Fruit fly (Drosophila melanogaster): ENCODE results near the gene CG17734.

Gene CG17734

dm6 chr3R:11240891-11241290 lies 2.9 kb downstream of the CG17734 start, which contains the start of the genes scpr-B and scpr-A:
TSS of gene scpr-B (minus strand) at chr3R:11240991.
TSS of gene scpr-A (plus strand) at chr3R:11241183.
- TF ChIP-seq CG5204 (GFP tag; optimal IDR thresholded peaks at IDR 0.05) (no peak), Mnt (GFP tag; optimal IDR thresholded peaks at IDR 0.05) (no peak), cic (GFP tag; optimal IDR thresholded peaks at IDR 0.05) (no peak), CG11617 (GFP tag; optimal IDR thresholded peaks at IDR 0.05) (no peak), CG1620 (GFP tag; optimal IDR thresholded peaks at IDR 0.05) (no peak), Hr96 (GFP tag; optimal IDR thresholded peaks at IDR 0.05) (no peak), CG33017 (tag; optimal IDR thresholded peaks at IDR 0.05) (no peak), ovo (GFP tag; optimal IDR thresholded peaks at IDR 0.05) (no peak)

DNA sequence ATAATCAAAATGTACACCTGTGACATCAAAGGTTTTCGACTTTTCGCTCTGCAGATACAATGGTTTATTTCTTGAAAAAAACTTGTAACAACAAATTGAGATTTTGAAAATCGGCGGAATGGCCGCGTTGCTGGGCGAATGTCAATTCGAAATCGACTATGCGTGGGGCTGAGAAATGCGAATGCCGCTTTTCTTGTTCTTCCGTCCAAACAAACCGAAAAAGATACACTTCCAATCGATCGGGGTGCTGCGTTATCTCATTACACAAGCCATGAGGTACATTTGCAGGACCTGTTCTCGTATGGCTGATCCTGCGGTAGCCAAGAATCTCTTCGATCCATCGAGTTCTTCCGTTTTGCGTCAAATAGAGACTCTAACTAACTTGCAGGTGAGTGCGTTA lies 6.2 kb downstream of the CG17734 start, which contains the start of gene CG31388:
Gene CG31388 (plus strand): TSS at position 218 of the 400 bp plus-strand sequence.
- TF ChIP-seq Mnt (GFP tag; optimal IDR thresholded peaks at IDR 0.05) = peak; percentile 34
- no peak for TF ChIP-seq CG11617 (GFP tag; optimal IDR thresholded peaks at IDR 0.05)
- TF ChIP-seq Crg-1 (GFP tag; optimal IDR thresholded peaks at IDR 0.05) = no peak
- TF ChIP-seq bab1 (GFP tag; optimal IDR thresholded peaks at IDR 0.05) = peak; percentile 10
- no peak for TF ChIP-seq CG5204 (GFP tag; optimal IDR thresholded peaks at IDR 0.05)
- TF ChIP-seq ovo (GFP tag; optimal IDR thresholded peaks at IDR 0.05) = no peak
- TF ChIP-seq CG1620 (GFP tag; optimal IDR thresholded peaks at IDR 0.05) = no peak
- no peak for TF ChIP-seq cnc (optimal IDR thresholded peaks at IDR 0.05)
- no peak for TF ChIP-seq CG12768 (GFP tag; optimal IDR thresholded peaks at IDR 0.05)
- no peak for TF ChIP-seq CG7101 (tag; optimal IDR thresholded peaks at IDR 0.05)
- no peak for TF ChIP-seq CG33017 (tag; optimal IDR thresholded peaks at IDR 0.05)
- no peak for TF ChIP-seq toe (GFP tag; optimal IDR thresholded peaks at IDR 0.05)
- no peak for TF ChIP-seq Clk (GFP tag; optimal IDR thresholded peaks at IDR 0.05)
- TF ChIP-seq pad (GFP tag; optimal IDR thresholded peaks at IDR 0.05) = no peak
- TF ChIP-seq tj (GFP tag; optimal IDR thresholded peaks at IDR 0.05) = no peak
- no peak for TF ChIP-seq cic (GFP tag; optimal IDR thresholded peaks at IDR 0.05)

DNA sequence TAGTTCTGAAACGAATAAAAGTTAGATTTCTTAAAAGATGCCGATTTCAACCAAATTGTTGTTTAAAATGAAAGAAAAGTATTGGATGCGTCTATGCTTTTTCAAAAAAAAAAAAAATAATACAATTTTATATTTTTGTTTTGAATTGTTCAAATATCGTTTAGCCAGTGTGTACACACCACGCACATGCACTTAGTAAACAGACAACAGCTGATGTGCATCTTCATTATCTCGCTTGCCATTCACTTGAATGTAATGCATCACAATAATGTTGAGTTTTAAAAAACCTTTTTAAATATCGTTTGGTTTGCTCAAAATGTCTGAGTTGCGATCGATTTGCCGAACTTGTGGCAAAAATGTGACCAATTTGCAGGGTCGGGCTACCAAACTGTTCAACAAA lies 7.8 kb downstream of the CG17734 start, which contains the start of gene CG31441:
Gene CG31441 (plus strand): TSS at position 246 of the 400 bp plus-strand sequence.
- no peak for TF ChIP-seq pad (GFP tag; optimal IDR thresholded peaks at IDR 0.05)
- TF ChIP-seq cnc (optimal IDR thresholded peaks at IDR 0.05) = no peak
- TF ChIP-seq bab1 (GFP tag; optimal IDR thresholded peaks at IDR 0.05) = peak; percentile 15
- TF ChIP-seq tj (GFP tag; optimal IDR thresholded peaks at IDR 0.05) = no peak
- TF ChIP-seq Hr96 (GFP tag; optimal IDR thresholded peaks at IDR 0.05) = no peak
- TF ChIP-seq Mnt (GFP tag; optimal IDR thresholded peaks at IDR 0.05) = peak; percentile 61

- no peak for TF ChIP-seq CG14711 (tag; optimal IDR thresholded peaks at IDR 0.05)
- no peak for TF ChIP-seq toe (GFP tag; optimal IDR thresholded peaks at IDR 0.05)
- no peak for TF ChIP-seq Mnt (GFP tag; optimal IDR thresholded peaks at IDR 0.05)
- TF ChIP-seq CG1620 (GFP tag; optimal IDR thresholded peaks at IDR 0.05) = no peak
- TF ChIP-seq CG5204 (GFP tag; optimal IDR thresholded peaks at IDR 0.05) = no peak
- TF ChIP-seq pad (GFP tag; optimal IDR thresholded peaks at IDR 0.05) = no peak
- no peak for TF ChIP-seq ovo (GFP tag; optimal IDR thresholded peaks at IDR 0.05)
- no peak for TF ChIP-seq tj (GFP tag; optimal IDR thresholded peaks at IDR 0.05)
- TF ChIP-seq CG7101 (tag; optimal IDR thresholded peaks at IDR 0.05) = no peak
- TF ChIP-seq Clk (GFP tag; optimal IDR thresholded peaks at IDR 0.05) = no peak
- TF ChIP-seq CG33017 (tag; optimal IDR thresholded peaks at IDR 0.05) = no peak
- TF ChIP-seq CG11617 (GFP tag; optimal IDR thresholded peaks at IDR 0.05) = no peak
These were observed 8.9 kb downstream of the CG17734 start, which contains the start of the genes Arfip and CG17721 for dm6 chr3R:11234918-11235371. TSS of gene Arfip (minus strand) at chr3R:11235013. TSS of gene CG17721 (plus strand) at chr3R:11235140.

DNA sequence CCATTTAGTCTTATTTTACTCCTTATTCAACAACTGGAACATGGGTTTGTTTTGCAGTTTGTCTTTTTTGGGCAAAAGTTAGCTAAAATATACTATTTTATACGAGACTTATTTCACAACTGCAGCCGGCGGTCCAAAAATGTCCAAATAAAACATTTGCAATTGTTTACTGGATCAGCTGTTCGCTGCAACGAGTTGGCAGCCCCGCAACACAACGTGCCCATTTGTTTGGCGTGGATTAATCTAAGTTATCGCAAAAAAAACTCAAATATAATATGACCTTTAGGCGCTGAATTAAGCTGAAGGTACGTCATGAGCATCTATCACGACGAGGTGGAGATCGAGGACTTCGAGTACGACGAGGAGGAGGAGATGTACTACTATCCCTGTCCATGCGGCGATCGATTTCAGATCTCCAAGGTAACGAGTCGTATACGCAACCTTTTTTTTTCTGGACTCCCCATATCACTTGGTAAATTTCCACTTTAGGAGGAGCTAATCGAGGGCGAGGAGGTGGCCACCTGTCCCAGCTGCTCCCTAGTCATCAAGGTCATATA lies 12.0 kb downstream of the CG17734 start, which contains the start of the genes CG17187 and Dph3:
Gene CG17187 (minus strand): TSS at position 175 of the 557 bp plus-strand sequence.
Gene Dph3 (plus strand): TSS at position 208 of the 557 bp plus-strand sequence.
- TF ChIP-seq tj (GFP tag; optimal IDR thresholded peaks at IDR 0.05) (no peak), bab1 (GFP tag; optimal IDR thresholded peaks at IDR 0.05) (peak; percentile 29), Mnt (GFP tag; optimal IDR thresholded peaks at IDR 0.05) (peak; percentile 80), pad (GFP tag; optimal IDR thresholded peaks at IDR 0.05) (no peak)

dm6 chr3R:11231037-11231436 lies 12.8 kb downstream of the CG17734 start:
- no peak for TF ChIP-seq Crg-1 (GFP tag; optimal IDR thresholded peaks at IDR 0.05)
- no peak for TF ChIP-seq pad (GFP tag; optimal IDR thresholded peaks at IDR 0.05)
- no peak for TF ChIP-seq bab1 (GFP tag; optimal IDR thresholded peaks at IDR 0.05)
- no peak for TF ChIP-seq CG14711 (tag; optimal IDR thresholded peaks at IDR 0.05)
- TF ChIP-seq Mnt (GFP tag; optimal IDR thresholded peaks at IDR 0.05) = no peak
- TF ChIP-seq kay (GFP tag; ENCODE audit: borderline replicate concordance) = no peak
- no peak for TF ChIP-seq cic (GFP tag; optimal IDR thresholded peaks at IDR 0.05)
- no peak for TF ChIP-seq CG12768 (GFP tag; optimal IDR thresholded peaks at IDR 0.05)
- no peak for TF ChIP-seq CG11617 (GFP tag; optimal IDR thresholded peaks at IDR 0.05)
- TF ChIP-seq CG33017 (tag; optimal IDR thresholded peaks at IDR 0.05) = no peak
- TF ChIP-seq CG7101 (tag; optimal IDR thresholded peaks at IDR 0.05) = no peak
- TF ChIP-seq CG5204 (GFP tag; optimal IDR thresholded peaks at IDR 0.05) = no peak

dm6 chr3R:11230392-11230791 lies 13.4 kb downstream of the CG17734 start, which contains the start of gene GCC88:
TSS of gene GCC88 (minus strand) at chr3R:11230600.
- TF ChIP-seq Crg-1 (GFP tag; optimal IDR thresholded peaks at IDR 0.05) (no peak), pad (GFP tag; optimal IDR thresholded peaks at IDR 0.05) (no peak), CG7101 (tag; optimal IDR thresholded peaks at IDR 0.05) (no peak), CG14711 (tag; optimal IDR thresholded peaks at IDR 0.05) (no peak), cnc (optimal IDR thresholded peaks at IDR 0.05) (no peak), kay (GFP tag; ENCODE audit: borderline replicate concordance) (no peak)
